Worm (Caenorhabditis elegans): ENCODE data around the gene dhs-6.

DNA sequence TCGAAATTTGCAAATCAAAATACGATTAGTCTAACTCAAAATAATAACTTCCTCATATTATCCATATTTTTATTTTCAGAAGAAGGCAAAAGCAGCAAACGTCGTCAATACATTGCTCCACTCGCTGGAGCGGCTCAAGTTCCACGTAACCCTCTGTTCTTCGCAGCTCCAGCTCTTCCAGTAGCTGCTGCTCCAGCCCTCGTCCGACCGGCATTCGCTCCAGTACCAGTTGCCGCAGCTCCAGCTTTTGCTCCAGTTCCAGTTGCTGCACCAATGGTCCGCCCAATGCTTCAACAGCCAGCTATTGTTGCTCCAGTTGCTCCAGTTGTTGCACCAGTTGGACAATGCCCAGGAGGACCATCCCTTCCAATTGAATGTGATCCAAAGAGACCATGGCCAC is 40.4 kb downstream of the dhs-6 start:
- no peak for TF ChIP-seq daf-19 (GFP tag; conservative IDR thresholded peaks at IDR 0.05)
- TF ChIP-seq egl-27 (tag; optimal IDR thresholded peaks at IDR 0.05), result no peak
- no peak for TF ChIP-seq hmg-1.1 (GFP tag; IDR thresholded peaks at IDR 0.05)
